Worm (Caenorhabditis elegans) whole organism, L4/young adult: ENCODE data around the gene T03D8.6.
A peak's percentile ranks its signal among the peaks of the same experiment; 100 is the strongest.

Experiments
- W03F9.2 ChIP-seq: fragments of 150-350 bp; optimal IDR thresholded peaks from 2 replicates; lab custom pipeline; 2014; ENCODE audit warnings: missing biosample characterization, missing genetic modification characterization
- dao-5 ChIP-seq: sonication (generic microtip); optimal IDR thresholded peaks from 2 replicates; lab custom pipeline; 2016; ENCODE audit warnings: missing genotype, missing genetic modification characterization, moderate library complexity, missing compliant biosample characterization
- him-1 ChIP-seq: sonication (generic microtip); optimal IDR thresholded peaks from 2 replicates; lab custom pipeline; 2016; ENCODE audit warnings: missing genotype, missing genetic modification reagents, missing genetic modification characterization, missing compliant biosample characterization

T03D8.6 gene

ce11 chrV:20792371-20792890, 27.7 kb downstream of the T03D8.6 start, which contains the start of gene Y44A6D.3:
Y44A6D.3 (minus strand) TSS chrV:20792421.
- TF ChIP-seq W03F9.2 (tag; lab: Kevin White, UChicago), result no peak
- no peak for TF ChIP-seq dao-5 (tag; lab: Kevin White, UChicago)

- TF ChIP-seq W03F9.2 (tag; lab: Kevin White, UChicago) (no peak), dao-5 (tag; lab: Kevin White, UChicago) (no peak), him-1 (tag; lab: Kevin White, UChicago) (no peak)
These were observed 29.5 kb downstream of the T03D8.6 start for ce11 chrV:20790616-20791015.

- TF ChIP-seq him-1 (tag; lab: Kevin White, UChicago), result no peak
- no peak for TF ChIP-seq dao-5 (tag; lab: Kevin White, UChicago)
- no peak for TF ChIP-seq W03F9.2 (tag; lab: Kevin White, UChicago)
These were observed 30.1 kb downstream of the T03D8.6 start, which contains the start of gene Y44A6D.1 for ce11 chrV:20790011-20790410. Y44A6D.1 (minus strand) TSS chrV:20790033.

- peak; percentile 94 for TF ChIP-seq him-1 (tag; lab: Kevin White, UChicago)
- no peak for TF ChIP-seq dao-5 (tag; lab: Kevin White, UChicago)
- no peak for TF ChIP-seq W03F9.2 (tag; lab: Kevin White, UChicago)
These were observed 31.0 kb downstream of the T03D8.6 start, which contains the start of gene tpan-1 for ce11 chrV:20789105-20789504. tpan-1 (plus strand) TSS chrV:20789502.

ce11 chrV:20785848-20786225, 34.3 kb downstream of the T03D8.6 start:
- TF ChIP-seq him-1 (tag; lab: Kevin White, UChicago) (no peak), W03F9.2 (tag; lab: Kevin White, UChicago) (no peak)

- peak; percentile 44 for TF ChIP-seq him-1 (tag; lab: Kevin White, UChicago)
- TF ChIP-seq dao-5 (tag; lab: Kevin White, UChicago), result no peak
- TF ChIP-seq W03F9.2 (tag; lab: Kevin White, UChicago), result no peak
These were observed 34.9 kb downstream of the T03D8.6 start for ce11 chrV:20785050-20785847.

- TF ChIP-seq W03F9.2 (tag; lab: Kevin White, UChicago) (no peak), him-1 (tag; lab: Kevin White, UChicago) (no peak), dao-5 (tag; lab: Kevin White, UChicago) (no peak)
These were observed 36.5 kb downstream of the T03D8.6 start for ce11 chrV:20783642-20784041.

- TF ChIP-seq dao-5 (tag; lab: Kevin White, UChicago), result no peak
- TF ChIP-seq W03F9.2 (tag; lab: Kevin White, UChicago), result no peak
- TF ChIP-seq him-1 (tag; lab: Kevin White, UChicago), result peak; percentile 88
These were observed 37.9 kb downstream of the T03D8.6 start for ce11 chrV:20782188-20782587.

- TF ChIP-seq W03F9.2 (tag; lab: Kevin White, UChicago), result no peak
- TF ChIP-seq dao-5 (tag; lab: Kevin White, UChicago), result no peak
- TF ChIP-seq him-1 (tag; lab: Kevin White, UChicago), result no peak
These were observed 38.7 kb downstream of the T03D8.6 start for ce11 chrV:20781346-20781952.

ce11 chrV:20780400-20780799, 39.7 kb downstream of the T03D8.6 start, which contains the start of gene hif-1:
hif-1 (plus strand) TSS chrV:20780407.
- TF ChIP-seq W03F9.2 (tag; lab: Kevin White, UChicago) (no peak), him-1 (tag; lab: Kevin White, UChicago) (no peak), dao-5 (tag; lab: Kevin White, UChicago) (no peak)

ce11 chrV:20779707-20780346, 40.3 kb downstream of the T03D8.6 start:
- no peak for TF ChIP-seq dao-5 (tag; lab: Kevin White, UChicago)

- TF ChIP-seq him-1 (tag; lab: Kevin White, UChicago), result no peak
- no peak for TF ChIP-seq dao-5 (tag; lab: Kevin White, UChicago)
- no peak for TF ChIP-seq W03F9.2 (tag; lab: Kevin White, UChicago)
These were observed 41.2 kb downstream of the T03D8.6 start for ce11 chrV:20778886-20779285.

- no peak for TF ChIP-seq dao-5 (tag; lab: Kevin White, UChicago)
- TF ChIP-seq W03F9.2 (tag; lab: Kevin White, UChicago), result peak; percentile 82
- TF ChIP-seq him-1 (tag; lab: Kevin White, UChicago), result peak; percentile 94
These were observed 41.9 kb downstream of the T03D8.6 start for ce11 chrV:20778257-20778697.
